Worm (Caenorhabditis elegans): ENCODE measurements around the gene C06C3.12.

ce11 chrII:9345116-9345515 lies 29.8 kb upstream of the C06C3.12 start:
- TF ChIP-seq flt-1 (GFP tag; IDR thresholded peaks at IDR 0.05) (no peak), ref-1 (GFP tag; conservative IDR thresholded peaks at IDR 0.05) (no peak), klf-2 (GFP tag; conservative IDR thresholded peaks at IDR 0.05) (no peak), tab-1 (GFP tag; IDR thresholded peaks at IDR 0.05) (no peak), T22C8.4 (GFP tag; IDR thresholded peaks at IDR 0.05) (no peak), ztf-23 (GFP tag; IDR thresholded peaks at IDR 0.05) (no peak), cog-1 (tag; optimal IDR thresholded peaks at IDR 0.05) (no peak)
